Worm (Caenorhabditis elegans) whole organism, L4 larva: ENCODE measurements around the gene eat-3.

ENCODE experiments used
- F10B5.3 ChIP-seq: sonication (generic microtip); optimal IDR thresholded peaks from 2 replicates; lab custom pipeline; 2016; ENCODE audit warnings: mild to moderate bottlenecking, missing genetic modification characterization, missing compliant biosample characterization
- F26F4.8 ChIP-seq: fragments of 200-800 bp; sonication (Bioruptor generic); conservative IDR thresholded peaks from 2 replicates; pipeline ENCODE4 v1.3.6; 2022; ENCODE audit warnings: missing genetic modification characterization, missing compliant biosample characterization
- F49E8.2 ChIP-seq: sonication (generic microtip); optimal IDR thresholded peaks from 2 replicates; lab custom pipeline; 2016; ENCODE audit warnings: missing compliant biosample characterization, mild to moderate bottlenecking, missing genetic modification characterization, borderline replicate concordance
- T20F7.1 ChIP-seq: fragments of 200-800 bp; sonication (Bioruptor generic); optimal IDR thresholded peaks from 2 replicates; lab custom pipeline; 2018; ENCODE audit warnings: mild to moderate bottlenecking, missing genetic modification characterization, missing compliant biosample characterization
- ZK337.2 ChIP-seq: fragments of 200-800 bp; sonication (Bioruptor generic); IDR thresholded peaks from 2 replicates; pipeline ENCODE4 v1.3.6; 2022; ENCODE audit warnings: missing genetic modification reagents, missing genetic modification characterization, missing compliant biosample characterization
- ama-1 ChIP-seq: fragments of 150-350 bp; optimal IDR thresholded peaks from 2 replicates; lab custom pipeline; 2014; ENCODE audit warnings: inconsistent platforms, mixed read lengths
- attf-4 ChIP-seq: sonication (generic microtip); optimal IDR thresholded peaks from 3 replicates; lab custom pipeline; 2017; ENCODE audit warnings: missing biosample characterization, missing genetic modification characterization
- ceh-20 ChIP-seq: fragments of 200-800 bp; sonication (Bioruptor generic); IDR thresholded peaks from 2 replicates; pipeline ENCODE4 v1.3.6; 2022; ENCODE audit warnings: missing genetic modification reagents, missing genetic modification characterization, missing compliant biosample characterization
- ceh-32 ChIP-seq: sonication (generic microtip); optimal IDR thresholded peaks from 2 replicates; lab custom pipeline; 2016; ENCODE audit warnings: mild to moderate bottlenecking, missing genetic modification characterization, missing compliant biosample characterization; ENCODE audit not compliant: poor library complexity
- ceh-62 ChIP-seq: sonication (generic microtip); optimal IDR thresholded peaks from 2 replicates; lab custom pipeline; 2017; ENCODE audit warnings: missing biosample characterization, missing genetic modification characterization
- ceh-82 ChIP-seq: sonication (generic microtip); optimal IDR thresholded peaks from 2 replicates; lab custom pipeline; 2017; ENCODE audit warnings: missing biosample characterization, missing genetic modification characterization
- ces-1 ChIP-seq: fragments of 150-350 bp; sonication (generic microtip); optimal IDR thresholded peaks from 4 replicates; lab custom pipeline; 2014; ENCODE audit warnings: missing biosample characterization, missing genetic modification reagents, missing genetic modification characterization
- cey-2 ChIP-seq: sonication (generic microtip); optimal IDR thresholded peaks from 3 replicates; lab custom pipeline; 2017; ENCODE audit warnings: missing genetic modification characterization, mild to moderate bottlenecking, missing compliant biosample characterization, antibody characterized with exemption, borderline replicate concordance; ENCODE audit not compliant: insufficient read depth
- daf-12 ChIP-seq: fragments of 150-350 bp; optimal IDR thresholded peaks from 2 replicates; lab custom pipeline; 2014; ENCODE audit warnings: missing biosample characterization, missing genetic modification reagents, missing genetic modification characterization
- daf-16 ChIP-seq, 3 experiments: sonication (generic microtip); optimal IDR thresholded peaks; 2 replicates each; lab custom pipeline; 2016 to 2017; ENCODE audit warnings: missing genetic modification characterization in 3 of 3, missing genetic modification reagents in 3 of 3, mild to moderate bottlenecking in 2 of 3, missing compliant biosample characterization in 2 of 3, missing biosample characterization in 1 of 3, moderate library complexity in 1 of 3
- daf-19 ChIP-seq: fragments of 200-800 bp; sonication (Bioruptor generic); conservative IDR thresholded peaks from 2 replicates; pipeline ENCODE4 v1.3.6; 2022; ENCODE audit warnings: missing genetic modification characterization, missing compliant biosample characterization
- daf-8 ChIP-seq: fragments of 200-800 bp; sonication (Bioruptor generic); IDR thresholded peaks from 2 replicates; pipeline ENCODE4 v1.3.6; 2022; ENCODE audit warnings: missing genetic modification characterization, missing compliant biosample characterization
- dmd-6 ChIP-seq: fragments of 200-800 bp; sonication (Bioruptor generic); IDR thresholded peaks from 2 replicates; pipeline ENCODE4 v1.3.6; 2022; ENCODE audit warnings: missing genetic modification reagents, missing genetic modification characterization, missing compliant biosample characterization
- dmd-8 ChIP-seq: fragments of 200-800 bp; sonication (Bioruptor generic); IDR thresholded peaks from 2 replicates; pipeline ENCODE4 v1.3.6; 2022; ENCODE audit warnings: missing genetic modification characterization, missing compliant biosample characterization
- dmd-9 ChIP-seq: fragments of 200-800 bp; sonication (Bioruptor generic); IDR thresholded peaks from 2 replicates; pipeline ENCODE4 v1.3.6; 2022; ENCODE audit warnings: missing genetic modification reagents, missing genetic modification characterization, missing compliant biosample characterization
- dpl-1 ChIP-seq: fragments of 150-350 bp; optimal IDR thresholded peaks from 2 replicates; lab custom pipeline; 2014; ENCODE audit warnings: missing biosample characterization, missing genetic modification reagents, missing genetic modification characterization
- dve-1 ChIP-seq: sonication (generic microtip); optimal IDR thresholded peaks from 2 replicates; lab custom pipeline; 2017; ENCODE audit warnings: antibody characterized with exemption, mild to moderate bottlenecking, missing genetic modification characterization, missing compliant biosample characterization; ENCODE audit not compliant: insufficient read depth
- egl-27 ChIP-seq: sonication (generic microtip); optimal IDR thresholded peaks from 3 replicates; lab custom pipeline; 2017; ENCODE audit warnings: missing biosample characterization, missing genetic modification reagents, missing genetic modification characterization
- egl-43 ChIP-seq: fragments of 200-800 bp; sonication (Bioruptor generic); IDR thresholded peaks from 2 replicates; pipeline ENCODE4 v1.3.6; 2022; ENCODE audit warnings: missing genetic modification reagents, missing genetic modification characterization, missing compliant biosample characterization
- gei-8 ChIP-seq: fragments of 200-800 bp; sonication (Bioruptor generic); optimal IDR thresholded peaks from 2 replicates; lab custom pipeline; 2018; ENCODE audit warnings: mild to moderate bottlenecking, missing genetic modification characterization, missing compliant biosample characterization
- hlh-11 ChIP-seq: fragments of 200-800 bp; sonication (Bioruptor generic); optimal IDR thresholded peaks from 2 replicates; lab custom pipeline; 2018; ENCODE audit warnings: mild to moderate bottlenecking, missing genetic modification characterization, missing compliant biosample characterization
- jun-1 ChIP-seq: fragments of 150-350 bp; optimal IDR thresholded peaks from 2 replicates; lab custom pipeline; 2014; ENCODE audit warnings: missing biosample characterization, missing genetic modification reagents, missing genetic modification characterization
- lin-29 ChIP-seq: fragments of 200-800 bp; sonication (Bioruptor generic); IDR thresholded peaks from 2 replicates; pipeline ENCODE4 v1.3.6; 2022; ENCODE audit warnings: missing genetic modification reagents, missing genetic modification characterization, missing compliant biosample characterization
- lin-38 ChIP-seq: fragments of 200-800 bp; sonication (Bioruptor generic); IDR thresholded peaks from 2 replicates; pipeline ENCODE4 v1.3.6; 2022; ENCODE audit warnings: missing genetic modification reagents, missing genetic modification characterization, missing compliant biosample characterization
- lsy-2 ChIP-seq, 2 experiments: fragments of 150-350 bp in 1 of 2; sonication (generic microtip) in 1 of 2; optimal IDR thresholded peaks; 2 replicates each; lab custom pipeline; 2014 to 2017; ENCODE audit warnings: missing biosample characterization in 2 of 2, missing genetic modification characterization in 2 of 2
- madf-9 ChIP-seq: fragments of 200-800 bp; sonication (Bioruptor generic); conservative IDR thresholded peaks from 2 replicates; pipeline ENCODE4 v1.3.6; 2022; ENCODE audit warnings: missing genetic modification reagents, missing genetic modification characterization, missing compliant biosample characterization
- mep-1 ChIP-seq: fragments of 150-350 bp; sonication (generic microtip); optimal IDR thresholded peaks from 3 replicates; lab custom pipeline; 2014; ENCODE audit warnings: missing biosample characterization, missing genetic modification characterization
- mxl-2 ChIP-seq: fragments of 200-800 bp; sonication (Bioruptor generic); conservative IDR thresholded peaks from 2 replicates; pipeline ENCODE4 v1.3.6; 2022; ENCODE audit warnings: missing genetic modification reagents, missing genetic modification characterization, missing compliant biosample characterization
- mxl-3 ChIP-seq: fragments of 200-800 bp; sonication (Bioruptor generic); optimal IDR thresholded peaks from 2 replicates; lab custom pipeline; 2018; ENCODE audit warnings: mild to moderate bottlenecking, missing genetic modification characterization, missing compliant biosample characterization
- nhr-10 ChIP-seq: fragments of 150-350 bp; optimal IDR thresholded peaks from 2 replicates; lab custom pipeline; 2014; ENCODE audit warnings: missing biosample characterization, missing genetic modification characterization
- nhr-102 ChIP-seq: sonication (generic microtip); optimal IDR thresholded peaks from 2 replicates; lab custom pipeline; 2016; ENCODE audit warnings: mild to moderate bottlenecking, missing genetic modification characterization, moderate library complexity, missing compliant biosample characterization
- nhr-111 ChIP-seq: fragments of 200-800 bp; sonication (Bioruptor generic); optimal IDR thresholded peaks from 2 replicates; lab custom pipeline; 2018; ENCODE audit warnings: mild to moderate bottlenecking, missing genetic modification characterization, missing compliant biosample characterization
- nhr-237 ChIP-seq: sonication (generic microtip); optimal IDR thresholded peaks from 2 replicates; lab custom pipeline; 2017; ENCODE audit warnings: missing biosample characterization, missing genetic modification characterization
- nhr-41 ChIP-seq: fragments of 200-800 bp; sonication (Bioruptor generic); IDR thresholded peaks from 2 replicates; pipeline ENCODE4 v1.3.6; 2022; ENCODE audit warnings: missing genetic modification reagents, missing genetic modification characterization, missing compliant biosample characterization
- nhr-76 ChIP-seq: fragments of 150-350 bp; optimal IDR thresholded peaks from 2 replicates; lab custom pipeline; 2014; ENCODE audit warnings: missing biosample characterization, missing genetic modification characterization
- nhr-77 ChIP-seq: fragments of 150-350 bp; optimal IDR thresholded peaks from 2 replicates; lab custom pipeline; 2014; ENCODE audit warnings: missing biosample characterization, missing genetic modification characterization
- pha-4 ChIP-seq, 2 experiments: fragments of 150-350 bp in 1 of 2; fragments of 200-800 bp in 1 of 2; sonication (Bioruptor generic) in 1 of 2; IDR thresholded peaks in 1 of 2; optimal IDR thresholded peaks in 1 of 2; 2 replicates each; pipeline versions ENCODE4 v1.3.6 to Lab custom; 2014 to 2022; ENCODE audit warnings: missing genetic modification characterization in 2 of 2, missing genetic modification reagents in 2 of 2, missing biosample characterization in 1 of 2, missing compliant biosample characterization in 1 of 2
- php-3 ChIP-seq: fragments of 200-800 bp; sonication (Bioruptor generic); IDR thresholded peaks from 2 replicates; pipeline ENCODE4 v1.3.6; 2022; ENCODE audit warnings: missing genetic modification reagents, missing genetic modification characterization, missing compliant biosample characterization
- spr-1 ChIP-seq: sonication (generic microtip); optimal IDR thresholded peaks from 2 replicates; lab custom pipeline; 2016; ENCODE audit warnings: mild to moderate bottlenecking, missing genetic modification characterization, missing compliant biosample characterization
- vab-7 ChIP-seq: fragments of 200-800 bp; sonication (Bioruptor generic); IDR thresholded peaks from 2 replicates; pipeline ENCODE4 v1.3.6; 2022; ENCODE audit warnings: missing genetic modification reagents, missing genetic modification characterization, missing compliant biosample characterization
- zag-1 ChIP-seq: fragments of 150-350 bp; optimal IDR thresholded peaks from 2 replicates; lab custom pipeline; 2014; ENCODE audit warnings: missing biosample characterization, missing genetic modification characterization
- zfp-2 ChIP-seq: sonication (generic microtip); optimal IDR thresholded peaks from 2 replicates; lab custom pipeline; 2016; ENCODE audit warnings: mild to moderate bottlenecking, missing genetic modification characterization, missing compliant biosample characterization
- zfp-3 ChIP-seq: fragments of 200-800 bp; sonication (Bioruptor generic); conservative IDR thresholded peaks from 2 replicates; pipeline ENCODE4 v1.3.6; 2022; ENCODE audit warnings: missing genetic modification reagents, missing genetic modification characterization, missing compliant biosample characterization
- zip-2 ChIP-seq: fragments of 150-350 bp; optimal IDR thresholded peaks from 2 replicates; lab custom pipeline; 2014; ENCODE audit warnings: missing biosample characterization, missing genetic modification characterization
- ztf-7 ChIP-seq: fragments of 150-350 bp; optimal IDR thresholded peaks from 2 replicates; lab custom pipeline; 2014; ENCODE audit warnings: missing biosample characterization, missing genetic modification characterization

Gene eat-3

DNA sequence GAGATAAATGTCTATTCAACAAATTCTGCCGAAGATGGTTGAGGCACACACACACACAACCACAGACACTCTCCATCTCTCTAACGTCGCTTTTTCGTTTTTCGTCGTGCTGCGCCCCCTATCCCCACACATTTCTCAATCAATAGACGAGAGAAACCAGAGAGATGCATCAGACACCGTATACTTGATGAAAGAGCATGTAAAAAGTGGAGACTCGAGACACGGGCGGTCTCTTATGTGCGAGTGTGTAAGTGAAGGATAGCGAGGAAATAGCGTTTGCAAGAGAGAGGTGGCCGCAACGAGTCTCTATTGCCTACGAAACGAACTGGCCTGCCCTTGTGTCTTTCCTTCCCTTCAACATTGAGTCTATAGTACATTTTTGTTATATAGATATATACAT, 41.9 kb upstream of the eat-3 start (continued):
- TF ChIP-seq cey-2 (peak; percentile 67), zip-2 (tag; lab: Kevin White, UChicago) (no peak), F10B5.3 (tag; lab: Kevin White, UChicago) (peak; percentile 43), ceh-32 (tag; lab: Kevin White, UChicago) (no peak), F26F4.8 (GFP tag; lab: Robert Waterston, UW) (no peak), T20F7.1 (GFP tag; lab: Kevin White, UChicago) (peak; percentile 60), ztf-7 (tag; lab: Kevin White, UChicago) (peak; percentile 66), lin-38 (GFP tag; lab: Robert Waterston, UW) (peak; percentile 61), nhr-237 (tag; lab: Kevin White, UChicago) (peak; percentile 39), attf-4 (peak; percentile 48), dve-1 (tag; lab: Kevin White, UChicago) (peak; percentile 87), daf-8 (GFP tag; lab: Robert Waterston, UW) (no peak), spr-1 (tag; lab: Kevin White, UChicago) (peak; percentile 86), nhr-10 (peak; percentile 39), dmd-6 (GFP tag; lab: Robert Waterston, UW) (peak; percentile 91), nhr-76 (tag; lab: Kevin White, UChicago) (no peak), daf-16 (GFP tag; optimal IDR thresholded peaks at IDR 0.05; lab: Kevin White, UChicago) (peak; percentile 64), daf-16 (tag; optimal IDR thresholded peaks at IDR 0.05; lab: Kevin White, UChicago) (peak; percentile 76), ZK337.2 (no peak), lin-29 (GFP tag; lab: Robert Waterston, UW) (no peak), madf-9 (GFP tag; lab: Robert Waterston, UW) (0 out of 2 replicates have a peak, but pooled peaks have one; percentile 23), ceh-20 (GFP tag; lab: Robert Waterston, UW) (peak; percentile 45; the same call in 1 of the 2 replicates), hlh-11 (peak; percentile 97), ces-1 (GFP tag; lab: Kevin White, UChicago) (no peak), egl-43 (GFP tag; lab: Robert Waterston, UW) (peak; percentile 82), daf-19 (GFP tag; lab: Robert Waterston, UW) (0 out of 2 replicates have a peak, but pooled peaks have one; percentile 12), zfp-3 (GFP tag; lab: Robert Waterston, UW) (peak; percentile 71; the same call in 1 of the 2 replicates), egl-27 (tag; lab: Kevin White, UChicago) (no peak), ceh-82 (tag; lab: Kevin White, UChicago) (no peak), nhr-102 (tag; lab: Kevin White, UChicago) (peak; percentile 59), ama-1 (peak; percentile 94), mxl-2 (no peak), php-3 (GFP tag; lab: Robert Waterston, UW) (peak; percentile 35; the same call in 1 of the 2 replicates), dmd-9 (GFP tag; lab: Robert Waterston, UW) (no peak), dpl-1 (GFP tag; lab: Kevin White, UChicago) (peak; percentile 62), vab-7 (GFP tag; lab: Robert Waterston, UW) (no peak), pha-4 (GFP tag; IDR thresholded peaks at IDR 0.05; lab: Robert Waterston, UW) (peak; percentile 57), pha-4 (tag; optimal IDR thresholded peaks at IDR 0.05; lab: Kevin White, UChicago) (peak; percentile 93), nhr-41 (peak; percentile 76), jun-1 (peak; percentile 66), ceh-62 (tag; lab: Kevin White, UChicago) (no peak), gei-8 (GFP tag; lab: Kevin White, UChicago) (peak; percentile 30), mxl-3 (GFP tag; lab: Kevin White, UChicago) (peak; percentile 93), mep-1 (tag; lab: Kevin White, UChicago) (peak; percentile 95), daf-12 (tag; lab: Kevin White, UChicago) (no peak), zfp-2 (tag; lab: Kevin White, UChicago) (no peak), zag-1 (tag; lab: Kevin White, UChicago) (no peak), dmd-8 (GFP tag; lab: Robert Waterston, UW) (0 out of 2 replicates have a peak, but pooled peaks have one; percentile 31), F49E8.2 (no peak), lsy-2 (tag; optimal IDR thresholded peaks at IDR 0.05; lab: Kevin White, UChicago) (peak; percentile 87 to 94), nhr-77 (tag; lab: Kevin White, UChicago) (peak; percentile 93), nhr-111 (GFP tag; lab: Kevin White, UChicago) (no peak)
